Worm (Caenorhabditis elegans) whole organism, L2 larva: ENCODE measurements around the gene ZK669.2.

Experiments used
- ama-1 ChIP-seq: fragments of 150-350 bp; optimal IDR thresholded peaks from 2 replicates; lab custom pipeline; 2018; ENCODE audit warnings: inconsistent platforms
- ceh-82 ChIP-seq: fragments of 150-350 bp; optimal IDR thresholded peaks from 2 replicates; lab custom pipeline; 2014; ENCODE audit warnings: missing biosample characterization, missing genetic modification characterization
- elt-1 ChIP-seq: fragments of 150-350 bp; optimal IDR thresholded peaks from 2 replicates; lab custom pipeline; 2014; ENCODE audit warnings: missing biosample characterization, missing genetic modification characterization
- elt-3 ChIP-seq: sonication (generic microtip); optimal IDR thresholded peaks from 2 replicates; lab custom pipeline; 2017; ENCODE audit warnings: missing biosample characterization, missing genetic modification characterization
- fos-1 ChIP-seq: fragments of 150-350 bp; optimal IDR thresholded peaks from 2 replicates; lab custom pipeline; 2014; ENCODE audit warnings: missing biosample characterization, missing genetic modification characterization
- mdl-1 ChIP-seq, 2 experiments: fragments of 150-350 bp in 1 of 2; sonication (generic microtip) in 1 of 2; optimal IDR thresholded peaks; 2 replicates each; lab custom pipeline; 2017; ENCODE audit warnings: missing biosample characterization in 2 of 2, missing genetic modification characterization in 2 of 2
- nhr-10 ChIP-seq: sonication (generic microtip); optimal IDR thresholded peaks from 2 replicates; lab custom pipeline; 2017; ENCODE audit warnings: missing biosample characterization, missing genetic modification characterization
- nhr-12 ChIP-seq: fragments of 150-350 bp; optimal IDR thresholded peaks from 2 replicates; lab custom pipeline; 2014; ENCODE audit warnings: missing biosample characterization, missing genetic modification characterization
- nhr-6 ChIP-seq: fragments of 150-350 bp; optimal IDR thresholded peaks from 2 replicates; lab custom pipeline; 2014; ENCODE audit warnings: missing biosample characterization, missing genetic modification characterization
- peb-1 ChIP-seq: fragments of 150-350 bp; optimal IDR thresholded peaks from 2 replicates; lab custom pipeline; 2014; ENCODE audit warnings: missing biosample characterization, missing genetic modification characterization
- unc-39 ChIP-seq: fragments of 150-350 bp; optimal IDR thresholded peaks from 2 replicates; lab custom pipeline; 2014; ENCODE audit warnings: missing biosample characterization, missing genetic modification characterization
- unc-62 ChIP-seq: fragments of 150-350 bp; optimal IDR thresholded peaks from 2 replicates; lab custom pipeline; 2014; ENCODE audit warnings: missing biosample characterization, missing genetic modification reagents, missing genetic modification characterization
- ztf-11 ChIP-seq: sonication (generic microtip); optimal IDR thresholded peaks from 2 replicates; lab custom pipeline; 2017; ENCODE audit warnings: missing biosample characterization, missing genetic modification characterization
- ztf-4 ChIP-seq: fragments of 150-350 bp; optimal IDR thresholded peaks from 2 replicates; lab custom pipeline; 2014; ENCODE audit warnings: missing biosample characterization, missing genetic modification characterization

DNA sequence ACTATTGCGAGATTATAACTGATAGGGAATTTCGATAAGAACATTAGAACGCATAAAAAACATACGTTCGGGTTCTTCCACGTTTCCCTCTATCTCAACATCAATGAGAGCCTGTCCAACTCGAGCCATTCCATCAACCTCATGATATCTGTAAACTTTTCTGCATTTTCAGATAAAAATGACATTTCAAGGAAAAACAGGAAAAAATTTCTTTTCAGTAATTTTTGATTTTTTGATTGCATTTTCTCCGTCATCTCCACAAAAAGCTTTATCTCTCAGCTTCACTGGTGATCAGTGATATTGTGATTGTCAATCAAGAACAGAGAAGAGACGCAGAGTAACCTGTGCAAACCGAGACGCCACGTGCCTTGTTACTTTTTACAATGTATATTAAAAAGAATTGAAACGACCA, 6.4 kb upstream of the ZK669.2 start:
- TF ChIP-seq elt-1 (tag; lab: Kevin White, UChicago) (no peak), peb-1 (tag; lab: Kevin White, UChicago) (no peak), nhr-6 (tag; lab: Kevin White, UChicago) (no peak), unc-39 (tag; lab: Kevin White, UChicago) (no peak), elt-3 (no peak), mdl-1 (tag; optimal IDR thresholded peaks at IDR 0.05; lab: Kevin White, UChicago) (peak; percentile 27 to 44), ztf-4 (no peak), unc-62 (GFP tag; lab: Kevin White, UChicago) (no peak), ztf-11 (no peak), ama-1 (lab: Kevin White, UChicago) (no peak), fos-1 (tag; lab: Kevin White, UChicago) (peak; percentile 4), ceh-82 (tag; lab: Kevin White, UChicago) (no peak), nhr-12 (no peak), nhr-10 (tag; lab: Kevin White, UChicago) (no peak)
